Fruit fly (Drosophila melanogaster) whole organism, embryonic: Measurements from ENCODE around the gene CG10598.

Source experiments
- Atf3 ChIP-seq: fragments of 200-800 bp; sonication (Bioruptor generic); optimal IDR thresholded peaks from 3 replicates; lab custom pipeline; 2016; ENCODE audit warnings: missing biosample characterization, missing genetic modification characterization
- BtbVII ChIP-seq: fragments of 200-800 bp; sonication (Bioruptor generic); optimal IDR thresholded peaks from 3 replicates; lab custom pipeline; 2017; ENCODE audit warnings: missing biosample characterization, mild to moderate bottlenecking, missing genetic modification characterization
- CG10267 ChIP-seq: fragments of 200-800 bp; sonication (Bioruptor generic); optimal IDR thresholded peaks from 2 replicates; lab custom pipeline; 2018; ENCODE audit warnings: missing biosample characterization, mild to moderate bottlenecking, missing genetic modification characterization, moderate library complexity
- CG10543 ChIP-seq: fragments of 200-800 bp; sonication (Bioruptor generic); optimal IDR thresholded peaks from 3 replicates; lab custom pipeline; 2017; ENCODE audit warnings: missing biosample characterization, mild to moderate bottlenecking, missing genetic modification characterization, moderate library complexity
- CG11456 ChIP-seq: fragments of 200-800 bp; sonication (Bioruptor generic); IDR thresholded peaks from 3 replicates; pipeline ENCODE4 v1.3.6; 2022; ENCODE audit warnings: missing biosample characterization, missing genetic modification characterization
- CG11696 ChIP-seq: fragments of 200-800 bp; sonication (Bioruptor generic); IDR thresholded peaks from 2 replicates; pipeline ENCODE4 v1.3.6; 2022; ENCODE audit warnings: missing biosample characterization, missing genetic modification characterization
- CG12299 ChIP-seq: fragments of 200-800 bp; sonication (Bioruptor generic); optimal IDR thresholded peaks from 2 replicates; lab custom pipeline; 2018; ENCODE audit warnings: missing biosample characterization, mild to moderate bottlenecking, missing genetic modification characterization
- CG13894 ChIP-seq: fragments of 200-800 bp; sonication (Bioruptor generic); optimal IDR thresholded peaks from 3 replicates; lab custom pipeline; 2018; ENCODE audit warnings: missing biosample characterization, mild to moderate bottlenecking, missing genetic modification characterization, moderate library complexity
- CG14050 ChIP-seq: fragments of 200-800 bp; sonication (Bioruptor generic); IDR thresholded peaks from 3 replicates; pipeline ENCODE4 v1.3.6; 2022; ENCODE audit warnings: missing biosample characterization, missing genetic modification characterization
- CG14860 ChIP-seq: fragments of 200-800 bp; sonication (Bioruptor generic); IDR thresholded peaks from 3 replicates; pipeline ENCODE4 v1.3.6; 2022; ENCODE audit warnings: missing biosample characterization, missing genetic modification characterization; ENCODE audit not compliant: partially characterized antibody
- CG16815 ChIP-seq: fragments of 200-800 bp; sonication (Bioruptor generic); optimal IDR thresholded peaks from 3 replicates; lab custom pipeline; 2017; ENCODE audit warnings: missing biosample characterization, mild to moderate bottlenecking, missing genetic modification characterization
- CG17385 ChIP-seq: fragments of 200-800 bp; sonication (Bioruptor generic); optimal IDR thresholded peaks from 3 replicates; lab custom pipeline; 2018; ENCODE audit warnings: missing biosample characterization, mild to moderate bottlenecking, missing genetic modification characterization
- CG17612 ChIP-seq: fragments of 200-800 bp; sonication (Bioruptor generic); IDR thresholded peaks from 2 replicates; pipeline ENCODE4 v1.3.6; 2022; ENCODE audit warnings: missing biosample characterization, missing genetic modification characterization
- CG17829 ChIP-seq: fragments of 200-800 bp; optimal IDR thresholded peaks from 2 replicates; lab custom pipeline; 2019; ENCODE audit warnings: missing biosample characterization, mild to moderate bottlenecking, missing genetic modification characterization, moderate library complexity
- CG18476 ChIP-seq: fragments of 200-800 bp; sonication (Bioruptor generic); optimal IDR thresholded peaks from 2 replicates; lab custom pipeline; 2016; ENCODE audit warnings: missing biosample characterization, mild to moderate bottlenecking, missing genetic modification characterization
- CG2199 ChIP-seq: fragments of 200-800 bp; sonication (Bioruptor generic); IDR thresholded peaks from 3 replicates; pipeline ENCODE4 v1.3.6; 2022; ENCODE audit warnings: missing biosample characterization, missing genetic modification characterization
- CG2889 ChIP-seq: fragments of 200-800 bp; sonication (Bioruptor generic); IDR thresholded peaks from 3 replicates; pipeline ENCODE4 v1.3.6; 2022; ENCODE audit warnings: missing biosample characterization, missing genetic modification characterization
- CG31441 ChIP-seq: fragments of 200-800 bp; sonication (Bioruptor generic); IDR thresholded peaks from 2 replicates; pipeline ENCODE4 v1.3.6; 2022; ENCODE audit warnings: missing biosample characterization, missing genetic modification characterization
- CG4617 ChIP-seq: fragments of 200-800 bp; sonication (Bioruptor generic); optimal IDR thresholded peaks from 3 replicates; lab custom pipeline; 2016; ENCODE audit warnings: missing biosample characterization, missing genetic modification characterization, borderline replicate concordance
- CG7556 ChIP-seq: fragments of 200-800 bp; sonication (Bioruptor generic); optimal IDR thresholded peaks from 2 replicates; lab custom pipeline; 2017; ENCODE audit warnings: missing biosample characterization, mild to moderate bottlenecking, missing genetic modification characterization
- CG7839 ChIP-seq: fragments of 200-800 bp; sonication (Bioruptor generic); optimal IDR thresholded peaks from 3 replicates; lab custom pipeline; 2018; ENCODE audit warnings: missing biosample characterization, mild to moderate bottlenecking, missing genetic modification characterization, moderate library complexity
- CG8388 ChIP-seq: fragments of 200-800 bp; sonication (Bioruptor generic); optimal IDR thresholded peaks from 2 replicates; lab custom pipeline; 2019; ENCODE audit warnings: missing biosample characterization, mild to moderate bottlenecking, missing genetic modification characterization, moderate library complexity
- CG9797 ChIP-seq: fragments of 200-800 bp; sonication (Bioruptor generic); optimal IDR thresholded peaks from 3 replicates; lab custom pipeline; 2018; ENCODE audit warnings: missing biosample characterization, mild to moderate bottlenecking, missing genetic modification characterization
- Chrac-16 ChIP-seq: fragments of 200-800 bp; sonication (Bioruptor generic); optimal IDR thresholded peaks from 3 replicates; lab custom pipeline; 2016; ENCODE audit warnings: missing biosample characterization, missing genetic modification characterization
- Dll ChIP-seq: fragments of 200-800 bp; sonication (Bioruptor generic); IDR thresholded peaks from 4 replicates; pipeline ENCODE4 v1.3.6; 2022; ENCODE audit warnings: missing biosample characterization, missing genetic modification characterization; ENCODE audit not compliant: partially characterized antibody
- Dp ChIP-seq: fragments of 200-800 bp; sonication (Bioruptor generic); optimal IDR thresholded peaks from 2 replicates; lab custom pipeline; 2018; ENCODE audit warnings: missing biosample characterization, mild to moderate bottlenecking, missing genetic modification characterization, moderate library complexity
- Dref ChIP-seq: fragments of 200-800 bp; sonication (Bioruptor generic); IDR thresholded peaks from 2 replicates; pipeline ENCODE4 v1.3.6; 2022; ENCODE audit warnings: missing biosample characterization, missing genetic modification characterization
- Hr39 ChIP-seq: fragments of >200 bp; optimal IDR thresholded peaks from 2 replicates; lab custom pipeline; 2017
- Lhr ChIP-seq: fragments of 200-800 bp; sonication (Bioruptor generic); optimal IDR thresholded peaks from 3 replicates; lab custom pipeline; 2017; ENCODE audit warnings: mild to moderate bottlenecking, missing biosample characterization, missing genetic modification reagents, missing genetic modification characterization
- Mrtf ChIP-seq: fragments of 200-800 bp; sonication (Bioruptor generic); IDR thresholded peaks from 3 replicates; pipeline ENCODE4 v1.3.6; 2022; ENCODE audit warnings: missing biosample characterization, missing genetic modification characterization
- NFAT ChIP-seq: fragments of 200-800 bp; sonication (Bioruptor generic); IDR thresholded peaks from 2 replicates; pipeline ENCODE4 v1.3.6; 2022; ENCODE audit warnings: missing biosample characterization, missing genetic modification characterization
- Nf-YC ChIP-seq: fragments of 200-800 bp; optimal IDR thresholded peaks from 3 replicates; lab custom pipeline; 2019; ENCODE audit warnings: missing biosample characterization, mild to moderate bottlenecking, missing genetic modification characterization, moderate library complexity
- Usf ChIP-seq: fragments of 200-800 bp; sonication (Bioruptor generic); optimal IDR thresholded peaks from 2 replicates; lab custom pipeline; 2017; ENCODE audit warnings: missing genotype, missing biosample characterization, missing genetic modification characterization
- ab ChIP-seq: fragments of 200-800 bp; sonication (Bioruptor generic); optimal IDR thresholded peaks from 2 replicates; lab custom pipeline; 2016; ENCODE audit warnings: missing biosample characterization, missing genetic modification characterization
- bbx ChIP-seq: fragments of 200-800 bp; sonication (Bioruptor generic); IDR thresholded peaks from 2 replicates; pipeline ENCODE4 v1.3.6; 2022; ENCODE audit warnings: missing biosample characterization, missing genetic modification characterization; ENCODE audit not compliant: partially characterized antibody
- cad ChIP-seq: fragments of >200 bp; optimal IDR thresholded peaks from 2 replicates; lab custom pipeline; 2017; ENCODE audit warnings: missing biosample characterization, missing genetic modification characterization
- caup ChIP-seq: fragments of 200-800 bp; sonication (Bioruptor generic); optimal IDR thresholded peaks from 3 replicates; lab custom pipeline; 2017; ENCODE audit warnings: missing biosample characterization, mild to moderate bottlenecking, missing genetic modification characterization, moderate library complexity; ENCODE audit not compliant: severe bottlenecking
- chinmo ChIP-seq: fragments of 200-800 bp; sonication (Bioruptor generic); IDR thresholded peaks from 4 replicates; pipeline ENCODE4 v1.3.6; 2022; ENCODE audit warnings: missing biosample characterization, missing genetic modification characterization; ENCODE audit not compliant: partially characterized antibody
- cwo ChIP-seq: fragments of 200-800 bp; sonication (Bioruptor generic); optimal IDR thresholded peaks from 3 replicates; lab custom pipeline; 2017; ENCODE audit warnings: missing biosample characterization, missing genetic modification characterization, mild to moderate bottlenecking, moderate library complexity, missing genetic modification reagents
- dpn ChIP-seq, 2 experiments: fragments of 200-800 bp; sonication (Bioruptor generic); optimal IDR thresholded peaks; 3 replicates each; lab custom pipeline; 2016; ENCODE audit warnings: missing biosample characterization in 2 of 2, missing genetic modification characterization in 2 of 2
- gcm2 ChIP-seq: fragments of 200-800 bp; sonication (Bioruptor generic); optimal IDR thresholded peaks from 2 replicates; lab custom pipeline; 2016; ENCODE audit warnings: missing biosample characterization, missing genetic modification characterization
- grau ChIP-seq: fragments of 200-800 bp; optimal IDR thresholded peaks from 3 replicates; lab custom pipeline; 2019; ENCODE audit warnings: missing biosample characterization, mild to moderate bottlenecking, missing genetic modification characterization, moderate library complexity
- h ChIP-seq: fragments of >200 bp; optimal IDR thresholded peaks from 2 replicates; lab custom pipeline; 2017
- hbn ChIP-seq: fragments of 200-800 bp; sonication (Bioruptor generic); IDR thresholded peaks from 2 replicates; pipeline ENCODE4 v1.3.6; 2022; ENCODE audit warnings: missing biosample characterization, missing genetic modification characterization; ENCODE audit not compliant: partially characterized antibody
- knrl ChIP-seq: fragments of 200-800 bp; sonication (Bioruptor generic); IDR thresholded peaks from 3 replicates; pipeline ENCODE4 v1.3.6; 2022; ENCODE audit warnings: missing biosample characterization, missing genetic modification characterization; ENCODE audit not compliant: partially characterized antibody
- otp ChIP-seq: fragments of 200-800 bp; sonication (Bioruptor generic); IDR thresholded peaks from 3 replicates; pipeline ENCODE4, ENCODE4 v1.3.6; 2022; ENCODE audit warnings: missing biosample characterization, missing genetic modification characterization
- pum ChIP-seq: fragments of 200-800 bp; sonication (Bioruptor generic); optimal IDR thresholded peaks from 2 replicates; lab custom pipeline; 2016; ENCODE audit warnings: missing biosample characterization, missing genetic modification characterization
- sc ChIP-seq, 3 experiments: fragments of >200 bp in 2 of 3; fragments of 200-800 bp in 1 of 3; sonication (Bioruptor generic) in 1 of 3; optimal IDR thresholded peaks; 2 replicates in 2 of 3; 3 replicates in 1 of 3; lab custom pipeline; 2017; ENCODE audit warnings: mild to moderate bottlenecking in 1 of 3, missing biosample characterization in 1 of 3, missing genetic modification characterization in 1 of 3, missing genetic modification reagents in 1 of 3
- usp ChIP-seq: fragments of >200 bp; optimal IDR thresholded peaks from 2 replicates; lab custom pipeline; 2017; ENCODE audit warnings: missing biosample characterization, missing genetic modification characterization
- wor ChIP-seq: fragments of 200-800 bp; sonication (Bioruptor generic); IDR thresholded peaks from 2 replicates; pipeline ENCODE4 v1.3.6; 2022; ENCODE audit warnings: missing biosample characterization, missing genetic modification characterization
- zfh1 ChIP-seq: fragments of 200-800 bp; sonication (Bioruptor generic); IDR thresholded peaks from 3 replicates; pipeline ENCODE4 v1.3.6; 2022; ENCODE audit warnings: missing biosample characterization, missing genetic modification characterization

The CG10598 gene

DNA sequence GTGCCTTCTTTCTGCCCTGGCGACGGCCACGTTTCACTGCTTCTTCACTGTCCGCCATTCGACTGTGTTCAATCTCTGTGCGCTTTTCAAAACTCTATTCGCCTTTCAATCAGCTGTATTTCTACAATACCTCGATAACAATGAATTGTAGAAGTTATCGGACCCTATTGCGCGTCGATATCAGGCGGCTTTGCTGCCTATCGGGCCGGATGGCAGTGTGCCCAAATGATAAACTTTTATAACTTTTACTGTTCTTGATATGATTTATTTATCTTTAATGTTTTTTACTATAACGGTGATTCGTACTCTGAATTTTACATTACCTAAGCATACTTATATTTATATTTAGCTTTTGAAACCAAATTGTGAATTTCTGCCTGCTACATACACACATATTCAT is 18.2 kb upstream of the CG10598 start, which contains the start of gene CG8915 (continued):
- TF ChIP-seq chinmo (GFP tag; lab: Robert Waterston, UW) (no peak), usp (GFP tag; lab: Kevin White, UChicago) (no peak), bbx (peak; percentile 79), CG12299 (no peak), CG18476 (GFP tag; lab: Kevin White, UChicago) (no peak), caup (GFP tag; lab: Kevin White, UChicago) (no peak), gcm2 (no peak), Lhr (GFP tag; lab: Kevin White, UChicago) (no peak), wor (GFP tag; lab: Robert Waterston, UW) (no peak), CG11456 (no peak), Usf (no peak), CG9797 (GFP tag; lab: Kevin White, UChicago) (peak; percentile 48), CG14050 (GFP tag; lab: Robert Waterston, UW) (no peak), CG14860 (GFP tag; lab: Robert Waterston, UW) (peak; percentile 45), CG8388 (GFP tag; lab: Kevin White, UChicago) (no peak), CG16815 (GFP tag; lab: Kevin White, UChicago) (no peak), zfh1 (GFP tag; lab: Robert Waterston, UW) (no peak), CG2199 (GFP tag; lab: Robert Waterston, UW) (no peak), Nf-YC (tag; lab: Kevin White, UChicago) (no peak), Mrtf (no peak), Dp (GFP tag; lab: Kevin White, UChicago) (peak; percentile 44), otp (GFP tag; lab: Robert Waterston, UW) (no peak), Hr39 (no peak), h (lab: Kevin White, UChicago) (no peak), Chrac-16 (GFP tag; lab: Kevin White, UChicago) (no peak), Atf3 (no peak), CG17385 (GFP tag; lab: Kevin White, UChicago) (no peak), CG7556 (GFP tag; lab: Kevin White, UChicago) (no peak), cad (GFP tag; lab: Kevin White, UChicago) (no peak), ab (no peak), sc (optimal IDR thresholded peaks at IDR 0.05; lab: Kevin White, UChicago) (no peak), sc (GFP tag; optimal IDR thresholded peaks at IDR 0.05; lab: Kevin White, UChicago) (no peak), CG10267 (peak; percentile 20), Dll (GFP tag; lab: Robert Waterston, UW) (peak; percentile 62; the same call in 3 of the 4 replicates), BtbVII (no peak), CG13894 (tag; lab: Kevin White, UChicago) (no peak), cwo (GFP tag; lab: Kevin White, UChicago) (no peak), CG2889 (GFP tag; lab: Robert Waterston, UW) (no peak), CG31441 (GFP tag; lab: Robert Waterston, UW) (no peak), Dref (GFP tag; lab: Robert Waterston, UW) (peak; percentile 75), CG10543 (GFP tag; lab: Kevin White, UChicago) (no peak), pum (GFP tag; lab: Kevin White, UChicago) (no peak), hbn (GFP tag; lab: Robert Waterston, UW) (peak; percentile 46; the same call in 1 of the 2 replicates), CG17612 (GFP tag; lab: Robert Waterston, UW) (no peak), CG11696 (no peak), CG17829 (no peak), CG7839 (tag; lab: Kevin White, UChicago) (peak; percentile 18), grau (tag; lab: Kevin White, UChicago) (no peak), dpn (GFP tag; optimal IDR thresholded peaks at IDR 0.05; lab: Kevin White, UChicago) (no peak), CG4617 (no peak), knrl (GFP tag; lab: Robert Waterston, UW) (peak; percentile 33; the same call in 1 of the 3 replicates), NFAT (no peak)
